Worm (Caenorhabditis elegans): ENCODE results near the gene ZK1307.3.
A peak's percentile ranks its signal among the peaks of the same experiment; 100 is the strongest.

ZK1307.3 gene

DNA sequence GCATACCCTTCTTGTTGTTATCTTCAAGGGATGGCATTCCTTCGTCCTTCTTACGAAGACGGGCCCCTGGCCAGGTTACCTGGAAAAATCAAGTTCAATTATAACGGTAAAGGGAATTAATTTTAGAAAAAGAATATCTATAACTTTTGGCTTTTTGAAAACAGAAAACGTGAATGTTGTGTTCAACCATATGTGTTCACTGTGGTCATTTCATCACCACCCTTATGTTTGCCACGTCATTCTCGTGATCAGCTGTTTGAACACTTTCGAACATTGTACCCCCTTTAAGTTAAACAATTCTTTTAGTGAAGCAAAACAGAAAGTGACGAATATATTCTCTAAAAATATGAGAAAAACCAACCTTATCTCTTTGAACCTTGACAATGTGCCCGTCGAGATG lies 34.1 kb downstream of the ZK1307.3 start:
- TF ChIP-seq unc-39 (tag; optimal IDR thresholded peaks at IDR 0.05) (no peak), mab-5 (tag; optimal IDR thresholded peaks at IDR 0.05) (no peak), unc-62 (GFP tag; optimal IDR thresholded peaks at IDR 0.05) (no peak), ztf-1 (GFP tag; conservative IDR thresholded peaks at IDR 0.05) (no peak), ZK546.5 (tag; optimal IDR thresholded peaks at IDR 0.05) (no peak), unc-55 (GFP tag; optimal IDR thresholded peaks at IDR 0.05) (no peak), snpc-4 (tag; optimal IDR thresholded peaks at IDR 0.05) (no peak), ama-1 (optimal IDR thresholded peaks at IDR 0.05) (no peak), sma-3 (GFP tag; optimal IDR thresholded peaks at IDR 0.05) (no peak), nhr-23 (tag; optimal IDR thresholded peaks at IDR 0.05) (no peak), fos-1 (tag; optimal IDR thresholded peaks at IDR 0.05) (no peak), nhr-6 (tag; optimal IDR thresholded peaks at IDR 0.05) (no peak), C34F6.9 (tag; optimal IDR thresholded peaks at IDR 0.05) (no peak), nhr-129 (tag; optimal IDR thresholded peaks at IDR 0.05) (no peak), crh-2 (tag; optimal IDR thresholded peaks at IDR 0.05) (no peak)

DNA sequence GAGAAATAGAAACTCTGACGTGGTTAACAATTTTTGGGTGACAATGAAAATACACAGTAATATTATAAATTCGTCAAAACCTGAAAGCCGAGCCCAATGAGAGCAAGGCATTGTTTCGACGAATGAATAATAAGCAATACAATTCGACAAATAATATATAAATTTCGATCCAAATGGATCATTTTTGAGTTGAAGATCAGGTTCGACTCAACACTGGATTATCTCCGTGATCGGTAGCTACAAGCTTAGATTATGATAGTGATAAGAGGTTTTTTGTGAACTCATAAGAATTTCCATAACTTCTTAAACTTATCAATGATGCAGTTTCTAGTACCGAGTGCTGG lies 34.9 kb downstream of the ZK1307.3 start:
- TF ChIP-seq sem-4 (tag; optimal IDR thresholded peaks at IDR 0.05) (no peak), nhr-129 (tag; optimal IDR thresholded peaks at IDR 0.05) (no peak), lin-11 (tag; optimal IDR thresholded peaks at IDR 0.05) (no peak), gmeb-1 (tag; optimal IDR thresholded peaks at IDR 0.05) (no peak), sma-9 (GFP tag; optimal IDR thresholded peaks at IDR 0.05) (peak; percentile 10), sma-9 (tag; optimal IDR thresholded peaks at IDR 0.05) (no peak), mbf-1 (tag; optimal IDR thresholded peaks at IDR 0.05) (no peak), R02D3.7 (tag; optimal IDR thresholded peaks at IDR 0.05) (no peak), nhr-10 (tag; optimal IDR thresholded peaks at IDR 0.05) (no peak), egl-27 (tag; optimal IDR thresholded peaks at IDR 0.05) (no peak), nhr-21 (tag; optimal IDR thresholded peaks at IDR 0.05) (peak; percentile 51), mab-5 (tag; optimal IDR thresholded peaks at IDR 0.05) (no peak), Y55F3AM.14 (GFP tag; optimal IDR thresholded peaks at IDR 0.05) (no peak), C34F6.9 (tag; optimal IDR thresholded peaks at IDR 0.05) (no peak), lsy-2 (tag; optimal IDR thresholded peaks at IDR 0.05) (peak in 1 of 2 experiments; percentile 7), fos-1 (tag; optimal IDR thresholded peaks at IDR 0.05) (no peak), lin-13 (GFP tag; optimal IDR thresholded peaks at IDR 0.05) (no peak), nhr-12 (tag; optimal IDR thresholded peaks at IDR 0.05) (no peak), unc-39 (tag; optimal IDR thresholded peaks at IDR 0.05) (no peak), ama-1 (optimal IDR thresholded peaks at IDR 0.05) (no peak)

DNA sequence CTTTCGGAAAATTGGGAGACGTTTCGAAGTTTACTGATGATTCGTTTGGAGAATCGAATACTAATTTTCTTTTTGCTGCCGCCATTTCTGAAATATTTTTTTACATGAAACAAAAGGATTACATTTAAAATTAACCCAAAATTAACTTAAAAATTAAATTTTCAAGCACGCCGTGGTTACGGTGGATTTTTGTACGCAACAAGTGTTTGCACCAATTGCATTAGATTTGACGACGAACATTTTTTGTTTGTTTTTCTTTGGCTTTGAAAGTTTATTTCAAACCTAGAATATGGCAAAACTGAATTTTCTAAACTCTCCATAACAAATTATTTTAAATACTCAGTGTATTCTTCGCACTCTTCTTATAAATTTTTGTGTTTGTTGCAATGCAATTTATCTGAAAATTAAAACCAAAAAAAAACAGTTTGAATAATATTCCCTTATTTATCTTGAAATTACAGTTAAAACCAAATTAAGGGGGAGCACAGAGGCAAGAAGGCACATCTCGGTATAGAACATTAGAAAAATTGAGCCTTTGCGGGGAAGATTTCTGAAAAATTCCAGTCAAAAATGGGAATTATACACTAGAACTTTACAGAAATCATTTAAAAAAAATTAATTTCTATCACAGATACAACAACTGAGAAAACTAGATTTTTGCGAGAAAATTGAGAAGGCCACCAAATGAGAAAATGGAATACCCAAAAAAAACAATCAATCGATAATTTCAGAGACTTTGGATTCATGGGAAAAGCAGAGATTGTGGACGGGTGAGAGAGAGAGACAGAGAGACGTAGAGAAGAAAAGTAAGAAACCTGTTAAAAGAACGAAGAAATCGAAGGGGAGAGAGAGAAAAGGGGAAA lies 35.5 kb downstream of the ZK1307.3 start, which contains the start of gene hal-3:
TSS of gene hal-3 (minus strand) at position 87 of the 863 bp plus-strand sequence.
- no peak for TF ChIP-seq skn-1 (tag; optimal IDR thresholded peaks at IDR 0.05)
- peak; percentile 36 for TF ChIP-seq sma-3 (GFP tag; optimal IDR thresholded peaks at IDR 0.05)
- no peak for TF ChIP-seq fos-1 (tag; optimal IDR thresholded peaks at IDR 0.05)
- no peak for TF ChIP-seq egl-27 (tag; optimal IDR thresholded peaks at IDR 0.05)
- TF ChIP-seq nhr-11 (tag; optimal IDR thresholded peaks at IDR 0.05) = peak; percentile 21
- no peak for TF ChIP-seq sma-9 (GFP tag; optimal IDR thresholded peaks at IDR 0.05)
- no peak for TF ChIP-seq sma-9 (tag; optimal IDR thresholded peaks at IDR 0.05)
- no peak for TF ChIP-seq C34F6.9 (tag; optimal IDR thresholded peaks at IDR 0.05)
- TF ChIP-seq ztf-1 (GFP tag; conservative IDR thresholded peaks at IDR 0.05) = no peak
- no peak for TF ChIP-seq unc-39 (tag; optimal IDR thresholded peaks at IDR 0.05)
- TF ChIP-seq ztf-4 (tag; optimal IDR thresholded peaks at IDR 0.05) = no peak
- no peak for TF ChIP-seq nhr-25 (tag; optimal IDR thresholded peaks at IDR 0.05)
- peak in 1 of 2 experiments; percentile 53 for TF ChIP-seq lsy-2 (tag; optimal IDR thresholded peaks at IDR 0.05)
- TF ChIP-seq ceh-82 (tag; optimal IDR thresholded peaks at IDR 0.05) = no peak

DNA sequence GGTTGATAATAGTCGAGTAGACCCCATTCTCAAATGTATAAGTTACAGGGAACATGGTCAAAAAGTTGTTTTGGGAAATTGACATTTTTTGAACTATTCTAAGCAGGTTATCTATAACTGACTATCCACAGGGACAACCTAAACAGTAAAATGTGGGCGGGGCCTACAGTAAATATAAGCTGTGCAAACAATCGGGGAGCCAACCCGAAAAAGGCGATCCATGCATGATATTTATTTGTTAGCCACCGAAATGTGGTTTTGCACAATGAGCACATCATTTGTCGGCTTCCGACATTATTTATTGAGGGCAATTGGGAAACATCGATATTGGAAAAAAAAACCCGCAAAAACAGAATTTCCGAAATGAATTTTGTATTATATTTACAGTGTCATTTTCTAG lies 38.1 kb downstream of the ZK1307.3 start, which contains the start of gene hlh-6:
TSS of gene hlh-6 (minus strand) at position 101 of the 400 bp plus-strand sequence.
- no peak for TF ChIP-seq alr-1 (tag; optimal IDR thresholded peaks at IDR 0.05)
- no peak for TF ChIP-seq lin-39 (tag; optimal IDR thresholded peaks at IDR 0.05)
- TF ChIP-seq lin-11 (tag; optimal IDR thresholded peaks at IDR 0.05) = no peak
- no peak for TF ChIP-seq dmd-4 (tag; optimal IDR thresholded peaks at IDR 0.05)
- TF ChIP-seq nhr-6 (tag; optimal IDR thresholded peaks at IDR 0.05) = no peak
- no peak for TF ChIP-seq ztf-1 (GFP tag; conservative IDR thresholded peaks at IDR 0.05)
- TF ChIP-seq unc-39 (tag; optimal IDR thresholded peaks at IDR 0.05) = no peak
- no peak for TF ChIP-seq lin-13 (GFP tag; optimal IDR thresholded peaks at IDR 0.05)
- TF ChIP-seq mbf-1 (tag; optimal IDR thresholded peaks at IDR 0.05) = no peak
